Worm (Caenorhabditis elegans) whole organism, early embryonic: Measurements from ENCODE around the gene taap-1.

Source experiments
- B0310.2 ChIP-seq: sonication (generic microtip); optimal IDR thresholded peaks from 2 replicates; lab custom pipeline; 2016; ENCODE audit warnings: mild to moderate bottlenecking, missing genetic modification characterization, missing compliant biosample characterization
- aly-1 ChIP-seq: sonication (generic microtip); optimal IDR thresholded peaks from 2 replicates; lab custom pipeline; 2016; ENCODE audit warnings: missing genetic modification characterization, missing compliant biosample characterization
- ama-1 ChIP-seq: fragments of 150-350 bp; optimal IDR thresholded peaks from 2 replicates; lab custom pipeline; 2014
- ceh-13 ChIP-seq: fragments of 200-800 bp; sonication (Bioruptor generic); optimal IDR thresholded peaks from 2 replicates; lab custom pipeline; 2018; ENCODE audit warnings: mild to moderate bottlenecking, missing genetic modification characterization, missing compliant biosample characterization
- ceh-36 ChIP-seq: sonication (generic microtip); optimal IDR thresholded peaks from 2 replicates; lab custom pipeline; 2016; ENCODE audit warnings: missing genetic modification characterization, inconsistent platforms, missing compliant biosample characterization
- ets-7 ChIP-seq: sonication (generic microtip); optimal IDR thresholded peaks from 2 replicates; lab custom pipeline; 2016; ENCODE audit warnings: missing genotype, missing genetic modification characterization, missing compliant biosample characterization
- flt-1 ChIP-seq: fragments of 200-800 bp; sonication (Bioruptor generic); IDR thresholded peaks from 2 replicates; pipeline ENCODE4 v1.3.6; 2022; ENCODE audit warnings: missing genetic modification characterization, missing compliant biosample characterization
- hmbx-1 ChIP-seq: sonication (generic microtip); optimal IDR thresholded peaks from 2 replicates; lab custom pipeline; 2016; ENCODE audit warnings: mild to moderate bottlenecking, missing genetic modification characterization, missing compliant biosample characterization
- hmg-4 ChIP-seq: fragments of 200-800 bp; sonication (Bioruptor generic); optimal IDR thresholded peaks from 2 replicates; lab custom pipeline; 2018; ENCODE audit warnings: mild to moderate bottlenecking, missing genetic modification characterization, missing compliant biosample characterization
- pes-1 ChIP-seq: fragments of 200-800 bp; sonication (Bioruptor generic); IDR thresholded peaks from 2 replicates; pipeline ENCODE4 v1.3.6; 2022; ENCODE audit warnings: missing genetic modification reagents, missing genetic modification characterization, missing compliant biosample characterization
- scrt-1 ChIP-seq: fragments of 200-800 bp; sonication (Bioruptor generic); IDR thresholded peaks from 2 replicates; pipeline ENCODE4 v1.3.6; 2022; ENCODE audit warnings: missing genetic modification characterization, missing compliant biosample characterization
- sea-1 ChIP-seq: fragments of 200-800 bp; sonication (Bioruptor generic); conservative IDR thresholded peaks from 2 replicates; pipeline ENCODE4 v1.3.6; 2022; ENCODE audit warnings: missing genetic modification characterization, missing compliant biosample characterization
- tbx-11 ChIP-seq: fragments of 200-800 bp; sonication (Bioruptor generic); IDR thresholded peaks from 2 replicates; pipeline ENCODE4 v1.3.6; 2022; ENCODE audit warnings: missing genetic modification characterization, missing compliant biosample characterization
- tbx-37 ChIP-seq: fragments of 200-800 bp; sonication (Bioruptor generic); conservative IDR thresholded peaks from 2 replicates; pipeline ENCODE4 v1.3.6; 2022; ENCODE audit warnings: missing genetic modification reagents, missing genetic modification characterization, missing compliant biosample characterization

- no peak for TF ChIP-seq B0310.2 (tag; lab: Kevin White, UChicago)
- no peak for TF ChIP-seq ama-1 (lab: Kevin White, UChicago)
- no peak for TF ChIP-seq hmg-4 (GFP tag; lab: Kevin White, UChicago)
- no peak for TF ChIP-seq hmbx-1 (tag; lab: Kevin White, UChicago)
- no peak for TF ChIP-seq sea-1 (GFP tag; lab: Robert Waterston, UW)
- no peak for TF ChIP-seq ceh-13 (GFP tag; lab: Kevin White, UChicago)
- TF ChIP-seq ets-7 (tag; lab: Kevin White, UChicago) = no peak
- no peak for TF ChIP-seq tbx-37 (GFP tag; lab: Robert Waterston, UW)
- TF ChIP-seq flt-1 (GFP tag; lab: Robert Waterston, UW) = no peak
- no peak for TF ChIP-seq scrt-1
- TF ChIP-seq ceh-36 = no peak
- no peak for TF ChIP-seq aly-1 (tag; lab: Kevin White, UChicago)
- TF ChIP-seq pes-1 (GFP tag; lab: Robert Waterston, UW) = no peak
- TF ChIP-seq tbx-11 (GFP tag; lab: Robert Waterston, UW) = no peak
Measured at ce11 chrII:8456681-8457389, 26.8 kb downstream of the taap-1 start.
